Worm (Caenorhabditis elegans) whole organism, late embryonic: ENCODE data around the gene str-262.

Source experiments
- C08G9.2 ChIP-seq: sonication (generic microtip); optimal IDR thresholded peaks from 2 replicates; lab custom pipeline; 2016; ENCODE audit warnings: mild to moderate bottlenecking, missing genetic modification characterization, moderate library complexity, missing compliant biosample characterization
- C38D4.7 ChIP-seq: fragments of 200-800 bp; sonication (Bioruptor generic); optimal IDR thresholded peaks from 2 replicates; lab custom pipeline; 2018; ENCODE audit warnings: mild to moderate bottlenecking, missing genetic modification characterization, moderate library complexity, missing compliant biosample characterization
- K02D7.2 ChIP-seq: sonication (generic microtip); optimal IDR thresholded peaks from 2 replicates; lab custom pipeline; 2017; ENCODE audit warnings: mild to moderate bottlenecking, missing genetic modification characterization, missing compliant biosample characterization
- Y22D7AL.16 ChIP-seq: sonication (generic microtip); optimal IDR thresholded peaks from 2 replicates; lab custom pipeline; 2016; ENCODE audit warnings: missing genetic modification characterization, missing compliant biosample characterization
- ceh-19 ChIP-seq: fragments of 200-800 bp; sonication (Bioruptor generic); optimal IDR thresholded peaks from 2 replicates; lab custom pipeline; 2018; ENCODE audit warnings: mild to moderate bottlenecking, missing genetic modification characterization, missing compliant biosample characterization
- ceh-2 ChIP-seq: sonication (generic microtip); optimal IDR thresholded peaks from 2 replicates; lab custom pipeline; 2016; ENCODE audit warnings: missing genotype, missing genetic modification characterization, missing compliant biosample characterization
- ceh-22 ChIP-seq: sonication (generic microtip); optimal IDR thresholded peaks from 2 replicates; lab custom pipeline; 2017; ENCODE audit warnings: missing biosample characterization, missing genetic modification characterization
- ceh-31 ChIP-seq: sonication (generic microtip); optimal IDR thresholded peaks from 2 replicates; lab custom pipeline; 2016; ENCODE audit warnings: missing genetic modification characterization, missing compliant biosample characterization
- ceh-34 ChIP-seq: sonication (generic microtip); optimal IDR thresholded peaks from 2 replicates; lab custom pipeline; 2016; ENCODE audit warnings: mild to moderate bottlenecking, missing genetic modification characterization, missing compliant biosample characterization
- ceh-45 ChIP-seq: fragments of 200-800 bp; sonication (Bioruptor generic); IDR thresholded peaks from 2 replicates; pipeline ENCODE4 v1.3.6; 2022; ENCODE audit warnings: missing genetic modification reagents, missing genetic modification characterization, missing compliant biosample characterization
- ceh-48 ChIP-seq: sonication (generic microtip); optimal IDR thresholded peaks from 2 replicates; lab custom pipeline; 2016; ENCODE audit warnings: missing genetic modification characterization, inconsistent platforms, missing compliant biosample characterization
- ceh-6 ChIP-seq: fragments of 200-800 bp; sonication (Bioruptor generic); optimal IDR thresholded peaks from 2 replicates; lab custom pipeline; 2018; ENCODE audit warnings: mild to moderate bottlenecking, missing genetic modification characterization, missing compliant biosample characterization
- ceh-9 ChIP-seq: sonication (generic microtip); optimal IDR thresholded peaks from 2 replicates; lab custom pipeline; 2016; ENCODE audit warnings: mild to moderate bottlenecking, missing genetic modification characterization, inconsistent platforms, missing compliant biosample characterization
- dve-1 ChIP-seq: sonication (generic microtip); optimal IDR thresholded peaks from 2 replicates; lab custom pipeline; 2017; ENCODE audit warnings: antibody characterized with exemption, mild to moderate bottlenecking, missing genetic modification characterization, missing compliant biosample characterization
- elt-2 ChIP-seq: sonication (generic microtip); optimal IDR thresholded peaks from 2 replicates; lab custom pipeline; 2016; ENCODE audit warnings: missing genetic modification reagents, missing genetic modification characterization, missing compliant biosample characterization
- elt-4 ChIP-seq: sonication (generic microtip); optimal IDR thresholded peaks from 2 replicates; lab custom pipeline; 2016; ENCODE audit warnings: missing genetic modification characterization, missing compliant biosample characterization
- ets-4 ChIP-seq: sonication (generic microtip); optimal IDR thresholded peaks from 2 replicates; lab custom pipeline; 2016; ENCODE audit warnings: missing genetic modification characterization, missing compliant biosample characterization
- fkh-10 ChIP-seq: fragments of 150-350 bp; optimal IDR thresholded peaks from 2 replicates; lab custom pipeline; 2014; ENCODE audit warnings: missing biosample characterization, missing genetic modification reagents, missing genetic modification characterization
- fkh-6 ChIP-seq: sonication (generic microtip); optimal IDR thresholded peaks from 2 replicates; lab custom pipeline; 2016; ENCODE audit warnings: missing genetic modification characterization, missing compliant biosample characterization
- gmeb-2 ChIP-seq: sonication (generic microtip); optimal IDR thresholded peaks from 2 replicates; lab custom pipeline; 2016; ENCODE audit warnings: missing genetic modification characterization, inconsistent platforms, missing compliant biosample characterization
- hlh-13 ChIP-seq: fragments of 200-800 bp; sonication (Bioruptor generic); optimal IDR thresholded peaks from 2 replicates; lab custom pipeline; 2018; ENCODE audit warnings: mild to moderate bottlenecking, missing genetic modification characterization, missing compliant biosample characterization
- hlh-15 ChIP-seq: sonication (generic microtip); optimal IDR thresholded peaks from 2 replicates; lab custom pipeline; 2016; ENCODE audit warnings: missing genetic modification characterization, missing compliant biosample characterization
- hlh-8 ChIP-seq: sonication (generic microtip); optimal IDR thresholded peaks from 2 replicates; lab custom pipeline; 2016; ENCODE audit warnings: missing genotype, missing genetic modification characterization, missing compliant biosample characterization
- lin-11 ChIP-seq: fragments of 200-800 bp; sonication (Bioruptor generic); optimal IDR thresholded peaks from 2 replicates; lab custom pipeline; 2018; ENCODE audit warnings: mild to moderate bottlenecking, missing genetic modification characterization, missing compliant biosample characterization
- madf-2 ChIP-seq: sonication (generic microtip); optimal IDR thresholded peaks from 2 replicates; lab custom pipeline; 2017; ENCODE audit warnings: missing genetic modification characterization, missing compliant biosample characterization
- nfya-1 ChIP-seq: sonication (generic microtip); optimal IDR thresholded peaks from 2 replicates; lab custom pipeline; 2017; ENCODE audit warnings: missing genetic modification characterization, mild to moderate bottlenecking, missing compliant biosample characterization, antibody characterized with exemption, moderate library complexity
- nhr-232 ChIP-seq: sonication (generic microtip); optimal IDR thresholded peaks from 2 replicates; lab custom pipeline; 2016; ENCODE audit warnings: missing genetic modification characterization, missing compliant biosample characterization
- odd-2 ChIP-seq: sonication (generic microtip); optimal IDR thresholded peaks from 2 replicates; lab custom pipeline; 2017; ENCODE audit warnings: antibody characterized with exemption, mild to moderate bottlenecking, missing genetic modification characterization, missing compliant biosample characterization
- pag-3 ChIP-seq: sonication (generic microtip); optimal IDR thresholded peaks from 2 replicates; lab custom pipeline; 2016; ENCODE audit warnings: missing compliant biosample characterization, missing genetic modification characterization, borderline replicate concordance
- pax-1 ChIP-seq: fragments of 150-350 bp; optimal IDR thresholded peaks from 2 replicates; lab custom pipeline; 2014; ENCODE audit warnings: missing biosample characterization, missing genetic modification characterization
- pqm-1 ChIP-seq: sonication (generic microtip); optimal IDR thresholded peaks from 2 replicates; lab custom pipeline; 2016; ENCODE audit warnings: missing genetic modification characterization, missing compliant biosample characterization
- sdc-2 ChIP-seq: sonication (generic microtip); optimal IDR thresholded peaks from 2 replicates; lab custom pipeline; 2016; ENCODE audit warnings: missing genotype, missing genetic modification characterization, missing compliant biosample characterization
- sox-2 ChIP-seq: fragments of 200-800 bp; sonication (Bioruptor generic); IDR thresholded peaks from 2 replicates; pipeline ENCODE4 v1.3.6; 2022; ENCODE audit warnings: missing genetic modification reagents, missing genetic modification characterization, missing compliant biosample characterization
- sox-4 ChIP-seq: sonication (generic microtip); optimal IDR thresholded peaks from 2 replicates; lab custom pipeline; 2017; ENCODE audit warnings: mild to moderate bottlenecking, missing genetic modification characterization, inconsistent platforms, missing compliant biosample characterization
- tbx-2 ChIP-seq: sonication (generic microtip); optimal IDR thresholded peaks from 2 replicates; lab custom pipeline; 2016; ENCODE audit warnings: missing genetic modification characterization, missing compliant biosample characterization
- tbx-7 ChIP-seq: sonication (generic microtip); optimal IDR thresholded peaks from 2 replicates; lab custom pipeline; 2016; ENCODE audit warnings: missing genotype, missing genetic modification characterization, missing compliant biosample characterization
- ttx-3 ChIP-seq: sonication (generic microtip); optimal IDR thresholded peaks from 2 replicates; lab custom pipeline; 2016; ENCODE audit warnings: missing genetic modification reagents, missing genetic modification characterization, missing compliant biosample characterization

The str-262 gene

DNA sequence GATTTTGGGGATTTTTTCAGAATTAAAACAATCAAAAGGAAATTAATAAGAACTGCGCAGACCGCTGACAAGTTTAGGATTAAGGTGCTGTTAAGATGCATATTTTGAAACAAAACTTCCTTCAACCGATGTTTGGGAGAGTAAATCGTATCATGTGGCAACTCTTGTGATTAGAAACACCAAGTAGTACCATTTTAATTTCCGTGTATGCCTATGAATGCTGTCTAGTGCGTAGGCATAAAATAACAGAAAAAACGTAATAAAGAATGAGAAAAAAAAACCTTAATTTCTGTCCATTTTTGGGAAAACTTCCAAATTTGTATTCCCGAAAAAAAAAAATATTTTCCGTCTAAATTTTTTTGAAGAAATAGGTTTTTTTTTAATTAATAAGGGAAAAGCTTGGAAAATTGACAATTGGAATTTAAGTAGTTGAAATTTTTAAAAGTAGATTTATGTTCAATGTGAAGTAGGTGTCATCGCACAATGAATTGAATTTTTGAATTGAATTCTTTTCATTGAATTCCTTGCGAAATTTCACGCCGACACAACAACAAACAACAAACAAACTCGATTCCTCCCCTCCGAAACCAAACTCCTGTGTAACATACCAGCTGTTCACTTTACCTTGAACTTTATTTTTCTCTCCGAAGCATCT, at the start of gene str-262, which contains the start of gene srp-1:
str-262 (minus strand) TSS at position 101 of the 655 bp plus-strand sequence.
srp-1 (plus strand) TSS at position 605 of the 655 bp plus-strand sequence.
- TF ChIP-seq tbx-7 (tag; lab: Kevin White, UChicago) (no peak), ceh-6 (GFP tag; lab: Kevin White, UChicago) (no peak), hlh-8 (tag; lab: Kevin White, UChicago) (no peak), pag-3 (tag; lab: Kevin White, UChicago) (no peak), lin-11 (tag; lab: Kevin White, UChicago) (no peak), C38D4.7 (GFP tag; lab: Kevin White, UChicago) (no peak), ceh-2 (no peak), fkh-6 (tag; lab: Kevin White, UChicago) (no peak), ceh-31 (tag; lab: Kevin White, UChicago) (no peak), ceh-9 (tag; lab: Kevin White, UChicago) (no peak), elt-2 (tag; lab: Kevin White, UChicago) (no peak), madf-2 (tag; lab: Kevin White, UChicago) (no peak), sox-4 (tag; lab: Kevin White, UChicago) (no peak), ceh-22 (no peak), sox-2 (GFP tag; lab: Robert Waterston, UW) (no peak)

DNA sequence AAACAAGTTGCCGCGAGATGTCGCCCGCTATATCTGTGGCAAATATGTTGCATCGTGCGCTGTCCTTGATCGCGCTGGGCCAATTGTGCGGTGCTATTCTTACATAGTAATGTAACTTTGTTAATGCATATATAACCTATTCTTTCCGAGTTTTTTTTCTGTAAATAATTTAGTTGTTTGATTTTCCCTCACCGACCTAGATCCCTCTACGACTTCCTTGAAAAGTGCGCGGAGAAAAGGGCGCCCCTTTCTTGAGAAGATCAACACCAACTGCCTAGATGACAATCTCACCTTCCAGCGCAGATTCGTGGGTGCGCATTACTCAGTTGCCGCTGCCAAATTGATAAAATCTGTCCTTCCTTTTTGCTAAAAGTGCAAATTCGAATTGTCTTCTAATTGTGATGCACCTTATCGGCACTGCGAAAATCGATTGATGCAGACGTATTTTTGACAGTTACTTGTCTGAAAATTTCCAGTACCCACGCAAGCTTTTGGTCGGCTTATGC, 49.0 kb upstream of the str-262 start:
- TF ChIP-seq elt-2 (tag; lab: Kevin White, UChicago) (no peak), elt-4 (tag; lab: Kevin White, UChicago) (no peak), sdc-2 (tag; lab: Kevin White, UChicago) (no peak), pag-3 (tag; lab: Kevin White, UChicago) (no peak), K02D7.2 (tag; lab: Kevin White, UChicago) (no peak), hlh-13 (GFP tag; lab: Kevin White, UChicago) (no peak), ceh-9 (tag; lab: Kevin White, UChicago) (no peak), ttx-3 (tag; lab: Kevin White, UChicago) (no peak), madf-2 (tag; lab: Kevin White, UChicago) (no peak), ceh-34 (no peak), odd-2 (tag; lab: Kevin White, UChicago) (no peak), ceh-19 (GFP tag; lab: Kevin White, UChicago) (no peak), C08G9.2 (tag; lab: Kevin White, UChicago) (no peak), nfya-1 (tag; lab: Kevin White, UChicago) (no peak), ceh-48 (tag; lab: Kevin White, UChicago) (no peak), pqm-1 (tag; lab: Kevin White, UChicago) (no peak), nhr-232 (tag; lab: Kevin White, UChicago) (no peak), lin-11 (tag; lab: Kevin White, UChicago) (no peak)

DNA sequence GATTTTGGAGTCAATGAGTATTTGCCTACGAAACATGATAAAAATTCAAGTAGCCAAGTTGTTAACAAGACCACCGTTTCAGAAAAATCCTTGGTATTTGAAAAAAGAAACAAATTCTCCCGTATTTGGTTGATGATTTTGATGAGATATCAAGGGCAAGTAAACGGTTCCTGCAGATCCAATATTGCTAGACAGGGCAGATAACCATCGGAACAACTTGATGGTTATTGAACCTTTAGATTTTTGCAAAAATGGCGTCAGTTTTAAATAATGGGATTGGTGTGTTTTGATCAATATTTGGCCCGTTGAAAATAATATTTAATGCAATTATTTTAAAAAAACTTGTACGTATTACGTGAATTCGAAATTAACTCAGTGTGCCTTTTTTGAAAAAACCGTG, 47.7 kb upstream of the str-262 start:
- TF ChIP-seq pag-3 (tag; lab: Kevin White, UChicago), result no peak
- no peak for TF ChIP-seq ceh-19 (GFP tag; lab: Kevin White, UChicago)
- TF ChIP-seq pax-1 (tag; lab: Kevin White, UChicago), result no peak
- TF ChIP-seq tbx-2 (tag; lab: Kevin White, UChicago), result no peak
- no peak for TF ChIP-seq madf-2 (tag; lab: Kevin White, UChicago)
- no peak for TF ChIP-seq sox-4 (tag; lab: Kevin White, UChicago)
- no peak for TF ChIP-seq dve-1
- TF ChIP-seq gmeb-2 (tag; lab: Kevin White, UChicago), result no peak
- TF ChIP-seq ets-4 (tag; lab: Kevin White, UChicago), result no peak
- TF ChIP-seq ceh-45 (GFP tag; lab: Robert Waterston, UW), result no peak
- no peak for TF ChIP-seq hlh-15 (tag; lab: Kevin White, UChicago)
- TF ChIP-seq elt-4 (tag; lab: Kevin White, UChicago), result no peak
- TF ChIP-seq fkh-10 (GFP tag; lab: Kevin White, UChicago), result no peak
- TF ChIP-seq Y22D7AL.16, result no peak
- TF ChIP-seq nfya-1 (tag; lab: Kevin White, UChicago), result no peak
- TF ChIP-seq sdc-2 (tag; lab: Kevin White, UChicago), result no peak
- no peak for TF ChIP-seq ceh-6 (GFP tag; lab: Kevin White, UChicago)
